Worm (Caenorhabditis elegans): Measurements from ENCODE around the gene srw-66.

Gene srw-66

ce11 chrII:1246855-1247259 lies 24.9 kb downstream of the srw-66 start (continued):
- peak in 1 of 2 experiments; percentile 84 for TF ChIP-seq hif-1 (tag; optimal IDR thresholded peaks at IDR 0.05)
- TF ChIP-seq cey-2 (tag; optimal IDR thresholded peaks at IDR 0.05; ENCODE audit: borderline replicate concordance, insufficient read depth): peak; percentile 35
- peak; percentile 20 for TF ChIP-seq attf-4 (tag; optimal IDR thresholded peaks at IDR 0.05)
- no peak for TF ChIP-seq dmd-9 (GFP tag; IDR thresholded peaks at IDR 0.05)
- TF ChIP-seq vab-7 (GFP tag; IDR thresholded peaks at IDR 0.05): 0 out of 2 replicates have a peak, but pooled peaks have one; percentile 34
- no peak for TF ChIP-seq daf-12 (tag; optimal IDR thresholded peaks at IDR 0.05)
- no peak for TF ChIP-seq lin-39 (tag; optimal IDR thresholded peaks at IDR 0.05)
- TF ChIP-seq mxl-3 (GFP tag; optimal IDR thresholded peaks at IDR 0.05): peak; percentile 99
- TF ChIP-seq skn-1 (tag; optimal IDR thresholded peaks at IDR 0.05): no peak
- TF ChIP-seq nhr-6 (tag; optimal IDR thresholded peaks at IDR 0.05): peak; percentile 58
- TF ChIP-seq ama-1 (optimal IDR thresholded peaks at IDR 0.05): no peak
- TF ChIP-seq F44E2.7 (GFP tag; IDR thresholded peaks at IDR 0.05): no peak
- no peak for TF ChIP-seq Y5F2A.4 (GFP tag; optimal IDR thresholded peaks at IDR 0.05)
- TF ChIP-seq dpl-1 (GFP tag; optimal IDR thresholded peaks at IDR 0.05): peak; percentile 51
- TF ChIP-seq pqm-1 (tag; optimal IDR thresholded peaks at IDR 0.05): no peak
- TF ChIP-seq lin-13 (GFP tag; optimal IDR thresholded peaks at IDR 0.05): peak; percentile 51
- peak; percentile 94 to 95 for TF ChIP-seq mdl-1 (tag; optimal IDR thresholded peaks at IDR 0.05)

- TF ChIP-seq zfp-2 (tag; optimal IDR thresholded peaks at IDR 0.05) (no peak), skn-1 (tag; optimal IDR thresholded peaks at IDR 0.05) (no peak), jun-1 (tag; optimal IDR thresholded peaks at IDR 0.05) (no peak), nhr-25 (tag; optimal IDR thresholded peaks at IDR 0.05; ENCODE audit: borderline replicate concordance, insufficient read depth) (no peak), hmg-1.1 (GFP tag; IDR thresholded peaks at IDR 0.05) (no peak), ceh-82 (tag; optimal IDR thresholded peaks at IDR 0.05) (no peak), lin-38 (GFP tag; IDR thresholded peaks at IDR 0.05) (no peak), aha-1 (tag) (no peak), dmd-9 (GFP tag; IDR thresholded peaks at IDR 0.05) (no peak), ces-1 (GFP tag; optimal IDR thresholded peaks at IDR 0.05) (no peak), F10B5.3 (tag; optimal IDR thresholded peaks at IDR 0.05) (no peak), pqm-1 (tag; optimal IDR thresholded peaks at IDR 0.05) (no peak), madf-5 (GFP tag; IDR thresholded peaks at IDR 0.05) (no peak)
These were observed 25.9 kb downstream of the srw-66 start for ce11 chrII:1245783-1246182.

- no peak for TF ChIP-seq nhr-77 (tag; optimal IDR thresholded peaks at IDR 0.05)
- TF ChIP-seq ceh-32 (tag; optimal IDR thresholded peaks at IDR 0.05; ENCODE audit: poor library complexity): no peak
- TF ChIP-seq hlh-30 (tag; optimal IDR thresholded peaks at IDR 0.05; ENCODE audit: insufficient read depth): peak; percentile 11
- TF ChIP-seq cey-2 (tag; optimal IDR thresholded peaks at IDR 0.05; ENCODE audit: borderline replicate concordance, insufficient read depth): no peak
- 0 out of 2 replicates have a peak, but pooled peaks have one; percentile 30 for TF ChIP-seq saeg-2 (GFP tag; IDR thresholded peaks at IDR 0.05)
- TF ChIP-seq tra-1 (GFP tag; IDR thresholded peaks at IDR 0.05): no peak
- TF ChIP-seq lin-1 (GFP tag; IDR thresholded peaks at IDR 0.05): no peak
- no peak for TF ChIP-seq lin-15B (tag; optimal IDR thresholded peaks at IDR 0.05)
- no peak for TF ChIP-seq nhr-48 (tag; optimal IDR thresholded peaks at IDR 0.05)
- TF ChIP-seq mxl-3 (GFP tag; optimal IDR thresholded peaks at IDR 0.05): peak; percentile 91
- TF ChIP-seq lin-13 (GFP tag; optimal IDR thresholded peaks at IDR 0.05): no peak
- TF ChIP-seq lin-29 (GFP tag; IDR thresholded peaks at IDR 0.05): no peak
- TF ChIP-seq set-16 (GFP tag; IDR thresholded peaks at IDR 0.05): peak; percentile 20; the same call in 1 of the 2 replicates
- TF ChIP-seq zfp-3 (GFP tag; conservative IDR thresholded peaks at IDR 0.05): no peak
- TF ChIP-seq unc-62 (GFP tag; optimal IDR thresholded peaks at IDR 0.05 in 1 of 2): no peak
- no peak for TF ChIP-seq unc-62 (tag; optimal IDR thresholded peaks at IDR 0.05)
- TF ChIP-seq mdl-1 (tag; optimal IDR thresholded peaks at IDR 0.05): peak in 1 of 2 experiments; percentile 18
- no peak for TF ChIP-seq dmd-8 (GFP tag; IDR thresholded peaks at IDR 0.05)
- peak; percentile 50 for TF ChIP-seq hlh-11 (tag; optimal IDR thresholded peaks at IDR 0.05)
- no peak for TF ChIP-seq nhr-28 (tag; optimal IDR thresholded peaks at IDR 0.05)
- TF ChIP-seq hif-1 (tag; optimal IDR thresholded peaks at IDR 0.05): no peak
- no peak for TF ChIP-seq gei-8 (GFP tag; optimal IDR thresholded peaks at IDR 0.05)
- TF ChIP-seq T26A8.4 (GFP tag; IDR thresholded peaks at IDR 0.05): no peak
- no peak for TF ChIP-seq nhr-10 (tag; optimal IDR thresholded peaks at IDR 0.05)
- TF ChIP-seq ceh-82 (tag; optimal IDR thresholded peaks at IDR 0.05): no peak
- TF ChIP-seq nhr-102 (tag; optimal IDR thresholded peaks at IDR 0.05): peak; percentile 12
- 0 out of 2 replicates have a peak, but pooled peaks have one; percentile 32 for TF ChIP-seq egl-43 (GFP tag; IDR thresholded peaks at IDR 0.05)
These were observed 27.2 kb downstream of the srw-66 start for ce11 chrII:1244420-1244959.
